Worm (Caenorhabditis elegans): ENCODE data around the gene C28H8.5.

- no peak for TF ChIP-seq dao-5 (tag; optimal IDR thresholded peaks at IDR 0.05)
- no peak for TF ChIP-seq him-1 (tag; optimal IDR thresholded peaks at IDR 0.05)
Measured at ce11 chrIII:5872288-5872687, 11.8 kb upstream of the C28H8.5 start.
